Worm (Caenorhabditis elegans): ENCODE measurements around the gene efn-4.

DNA sequence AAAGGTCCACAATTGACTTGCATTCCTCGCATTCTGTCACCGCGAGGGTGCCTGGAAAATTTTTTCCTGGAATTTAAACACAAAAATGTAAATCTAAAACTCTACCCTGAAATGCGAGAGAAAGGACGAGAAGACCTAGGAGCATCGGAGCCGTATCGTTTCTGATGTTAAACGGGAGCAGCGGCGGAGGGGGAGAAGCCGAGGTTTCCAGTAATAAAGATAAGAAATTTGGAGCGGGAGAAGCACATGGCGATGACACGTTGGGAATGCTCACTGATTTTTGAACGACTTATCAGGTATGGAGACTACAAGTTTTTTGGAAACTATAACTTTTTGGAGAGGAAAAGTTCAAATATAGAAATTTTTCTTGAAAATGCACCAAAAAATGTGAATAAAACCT lies 35.4 kb upstream of the efn-4 start, which contains the start of gene asm-3:
- TF ChIP-seq rnt-1 (tag; optimal IDR thresholded peaks at IDR 0.05) (no peak), nhr-11 (tag; optimal IDR thresholded peaks at IDR 0.05) (no peak), ama-1 (optimal IDR thresholded peaks at IDR 0.05) (no peak), pha-4 (tag; optimal IDR thresholded peaks at IDR 0.05) (no peak), lin-11 (tag; optimal IDR thresholded peaks at IDR 0.05) (no peak), zip-5 (tag; optimal IDR thresholded peaks at IDR 0.05) (no peak), ceh-19 (GFP tag; optimal IDR thresholded peaks at IDR 0.05) (no peak), pag-3 (tag; optimal IDR thresholded peaks at IDR 0.05; ENCODE audit: borderline replicate concordance) (no peak), unc-86 (tag; optimal IDR thresholded peaks at IDR 0.05) (no peak), fkh-10 (GFP tag; optimal IDR thresholded peaks at IDR 0.05) (no peak), elt-2 (tag; optimal IDR thresholded peaks at IDR 0.05) (no peak), npax-4 (tag; optimal IDR thresholded peaks at IDR 0.05) (no peak)
